Worm (Caenorhabditis elegans) whole organism, L2 larva: ENCODE results near the gene pqn-18.

Source experiments
- ZK546.5 ChIP-seq: sonication (generic microtip); optimal IDR thresholded peaks from 2 replicates; lab custom pipeline; 2017; ENCODE audit warnings: missing biosample characterization, missing genetic modification characterization
- gmeb-1 ChIP-seq: fragments of 150-350 bp; optimal IDR thresholded peaks from 2 replicates; lab custom pipeline; 2014; ENCODE audit warnings: missing biosample characterization, missing genetic modification characterization
- mdl-1 ChIP-seq, 2 experiments: fragments of 150-350 bp in 1 of 2; sonication (generic microtip) in 1 of 2; optimal IDR thresholded peaks; 2 replicates each; lab custom pipeline; 2017; ENCODE audit warnings: missing biosample characterization in 2 of 2, missing genetic modification characterization in 2 of 2
- nhr-12 ChIP-seq: fragments of 150-350 bp; optimal IDR thresholded peaks from 2 replicates; lab custom pipeline; 2014; ENCODE audit warnings: missing biosample characterization, missing genetic modification characterization
- nhr-237 ChIP-seq: fragments of 150-350 bp; optimal IDR thresholded peaks from 2 replicates; lab custom pipeline; 2014; ENCODE audit warnings: missing biosample characterization, missing genetic modification characterization
- nhr-77 ChIP-seq: fragments of 150-350 bp; optimal IDR thresholded peaks from 2 replicates; lab custom pipeline; 2014; ENCODE audit warnings: missing biosample characterization, missing genetic modification characterization

ce11 chrX:12946533-12946932, 38.9 kb downstream of the pqn-18 start, which contains the start of gene C05E7.3:
- TF ChIP-seq nhr-237 (tag; lab: Kevin White, UChicago) (no peak), nhr-12 (tag; lab: Kevin White, UChicago) (no peak), gmeb-1 (no peak), ZK546.5 (tag; lab: Kevin White, UChicago) (no peak), mdl-1 (tag; optimal IDR thresholded peaks at IDR 0.05; lab: Kevin White, UChicago) (no peak), nhr-77 (no peak)
